Worm (Caenorhabditis elegans) whole organism, L1 larva: ENCODE data around the gene R04B5.11.

Experiments used
- Y116A8C.19 ChIP-seq: sonication (generic microtip); optimal IDR thresholded peaks from 2 replicates; lab custom pipeline; 2016; ENCODE audit warnings: missing compliant biosample characterization, missing genetic modification characterization, borderline replicate concordance
- alr-1 ChIP-seq: fragments of 200-800 bp; sonication (Bioruptor generic); optimal IDR thresholded peaks from 2 replicates; lab custom pipeline; 2018; ENCODE audit warnings: borderline replicate concordance, mild to moderate bottlenecking, missing genetic modification characterization, missing compliant biosample characterization
- blmp-1 ChIP-seq: fragments of 150-350 bp; optimal IDR thresholded peaks from 2 replicates; lab custom pipeline; 2014; ENCODE audit warnings: missing biosample characterization, missing genetic modification characterization
- hpl-2 ChIP-seq: fragments of 150-350 bp; optimal IDR thresholded peaks from 2 replicates; lab custom pipeline; 2014; ENCODE audit warnings: missing biosample characterization, missing genetic modification reagents, missing genetic modification characterization
- lin-15B ChIP-seq: fragments of 150-350 bp; sonication (generic microtip); optimal IDR thresholded peaks from 3 replicates; lab custom pipeline; 2014; ENCODE audit warnings: missing biosample characterization, missing genetic modification characterization
- lin-39 ChIP-seq: fragments of 150-350 bp; optimal IDR thresholded peaks from 2 replicates; lab custom pipeline; 2014; ENCODE audit warnings: missing biosample characterization, missing genetic modification reagents, missing genetic modification characterization
- lir-3 ChIP-seq: sonication (generic microtip); optimal IDR thresholded peaks from 2 replicates; lab custom pipeline; 2016; ENCODE audit warnings: mild to moderate bottlenecking, missing genetic modification characterization, moderate library complexity, missing compliant biosample characterization; ENCODE audit not compliant: poor library complexity
- lsy-2 ChIP-seq, 2 experiments: fragments of 150-350 bp; optimal IDR thresholded peaks; 2 replicates each; lab custom pipeline; 2014; ENCODE audit warnings: missing biosample characterization in 2 of 2, missing genetic modification characterization in 2 of 2
- mdl-1 ChIP-seq, 2 experiments: fragments of 150-350 bp; optimal IDR thresholded peaks; 2 replicates each; lab custom pipeline; 2014 to 2017; ENCODE audit warnings: missing biosample characterization in 2 of 2, missing genetic modification characterization in 2 of 2, inconsistent platforms in 1 of 2
- nhr-77 ChIP-seq: fragments of 150-350 bp; optimal IDR thresholded peaks from 2 replicates; lab custom pipeline; 2014; ENCODE audit warnings: missing biosample characterization, missing genetic modification characterization
- skn-1 ChIP-seq: fragments of 150-350 bp; optimal IDR thresholded peaks from 2 replicates; lab custom pipeline; 2014; ENCODE audit warnings: missing biosample characterization, missing genetic modification characterization
- snpc-4 ChIP-seq: fragments of 150-350 bp; optimal IDR thresholded peaks from 2 replicates; lab custom pipeline; 2014; ENCODE audit warnings: missing biosample characterization, missing genetic modification characterization
- tbx-2 ChIP-seq: sonication (generic microtip); optimal IDR thresholded peaks from 2 replicates; lab custom pipeline; 2016; ENCODE audit warnings: missing genetic modification characterization, missing compliant biosample characterization
- unc-62 ChIP-seq: fragments of 150-350 bp; optimal IDR thresholded peaks from 2 replicates; lab custom pipeline; 2014; ENCODE audit warnings: missing biosample characterization, missing genetic modification reagents, missing genetic modification characterization

DNA sequence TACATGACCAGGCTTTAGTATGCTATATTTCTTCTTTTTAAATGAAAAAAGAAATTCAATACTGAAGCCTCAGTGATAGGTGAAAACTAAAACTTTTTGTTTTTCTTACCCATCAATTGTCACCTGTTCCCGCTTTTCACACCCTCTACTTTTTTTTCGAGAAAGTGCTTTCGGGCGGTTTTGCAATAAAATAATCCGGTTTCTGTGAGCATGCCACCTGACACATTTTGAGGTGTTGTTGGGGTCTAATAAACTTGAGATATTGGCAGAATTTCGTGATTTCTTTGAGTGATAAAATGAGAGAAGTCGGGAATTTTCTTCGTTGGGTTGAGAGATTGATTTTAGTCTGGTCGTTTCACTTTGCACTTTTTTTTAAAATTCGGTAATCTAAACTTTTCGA lies 31.0 kb downstream of the R04B5.11 start:
- TF ChIP-seq mdl-1 (tag; optimal IDR thresholded peaks at IDR 0.05; lab: Kevin White, UChicago), result no peak
- no peak for TF ChIP-seq alr-1 (tag; lab: Kevin White, UChicago)
- TF ChIP-seq nhr-77 (tag; lab: Kevin White, UChicago), result no peak
- no peak for TF ChIP-seq unc-62 (GFP tag; lab: Kevin White, UChicago)
- no peak for TF ChIP-seq snpc-4 (tag; lab: Kevin White, UChicago)
- no peak for TF ChIP-seq lin-15B (tag; lab: Kevin White, UChicago)
- no peak for TF ChIP-seq blmp-1 (tag; lab: Kevin White, UChicago)
- no peak for TF ChIP-seq skn-1 (tag; lab: Kevin White, UChicago)
- no peak for TF ChIP-seq Y116A8C.19 (tag; lab: Kevin White, UChicago)
- TF ChIP-seq lin-39 (tag; lab: Kevin White, UChicago), result peak; percentile 41
- no peak for TF ChIP-seq hpl-2 (GFP tag; lab: Kevin White, UChicago)
- no peak for TF ChIP-seq lir-3
- peak in 1 of 2 experiments; percentile 27 for TF ChIP-seq lsy-2 (tag; optimal IDR thresholded peaks at IDR 0.05; lab: Kevin White, UChicago)
- TF ChIP-seq tbx-2 (tag; lab: Kevin White, UChicago), result no peak
